Worm (Caenorhabditis elegans): Measurements from ENCODE around the gene C29A12.22.

C29A12.22 gene

ce11 chrV:10802060-10802459 is 9.8 kb upstream of the C29A12.22 start (continued):
- TF ChIP-seq egl-44 (GFP tag; IDR thresholded peaks at IDR 0.05), result no peak
- TF ChIP-seq nhr-80 (tag; optimal IDR thresholded peaks at IDR 0.05), result peak; percentile 89
- TF ChIP-seq rpc-1 (optimal IDR thresholded peaks at IDR 0.05), result no peak
- TF ChIP-seq rpc-1 (tag; optimal IDR thresholded peaks at IDR 0.05), result no peak
- TF ChIP-seq lir-1 (GFP tag; conservative IDR thresholded peaks at IDR 0.05), result no peak
- TF ChIP-seq egrh-3 (GFP tag; IDR thresholded peaks at IDR 0.05), result no peak
- peak; percentile 90 for TF ChIP-seq ztf-22 (GFP tag; optimal IDR thresholded peaks at IDR 0.05)
- peak; percentile 46 for TF ChIP-seq madf-10 (tag; optimal IDR thresholded peaks at IDR 0.05)
- TF ChIP-seq F23B12.7 (tag; optimal IDR thresholded peaks at IDR 0.05; ENCODE audit: insufficient read depth), result no peak
- no peak for TF ChIP-seq hlh-26 (GFP tag; conservative IDR thresholded peaks at IDR 0.05)
- no peak for TF ChIP-seq let-526 (GFP tag; IDR thresholded peaks at IDR 0.05)
- TF ChIP-seq hmg-20 (GFP tag; IDR thresholded peaks at IDR 0.05), result no peak
- no peak for TF ChIP-seq ztf-28 (GFP tag; IDR thresholded peaks at IDR 0.05)
- TF ChIP-seq him-1 (tag; optimal IDR thresholded peaks at IDR 0.05), result no peak
- TF ChIP-seq athp-1 (tag; optimal IDR thresholded peaks at IDR 0.05), result no peak
- no peak for TF ChIP-seq F33H1.4 (GFP tag; IDR thresholded peaks at IDR 0.05)

ce11 chrV:10804374-10804773 is 7.5 kb upstream of the C29A12.22 start, which contains the start of gene secs-1:
TSS of gene secs-1 (minus strand) at chrV:10804474.
- TF ChIP-seq dpff-1 (tag; optimal IDR thresholded peaks at IDR 0.05) (no peak), aptf-3 (GFP tag; IDR thresholded peaks at IDR 0.05) (no peak), repo-1 (tag; optimal IDR thresholded peaks at IDR 0.05) (no peak), mel-28 (tag; optimal IDR thresholded peaks at IDR 0.05; ENCODE audit: borderline replicate concordance) (no peak), lin-26 (GFP tag; IDR thresholded peaks at IDR 0.05) (no peak), sptf-2 (GFP tag; optimal IDR thresholded peaks at IDR 0.05) (no peak), Y79H2A.3 (GFP tag; conservative IDR thresholded peaks at IDR 0.05) (no peak), let-526 (GFP tag; IDR thresholded peaks at IDR 0.05) (no peak), ztf-28 (GFP tag; IDR thresholded peaks at IDR 0.05) (no peak), fkh-3 (tag; optimal IDR thresholded peaks at IDR 0.05) (no peak), ceh-91 (GFP tag; IDR thresholded peaks at IDR 0.05) (no peak), attf-6 (GFP tag; IDR thresholded peaks at IDR 0.05) (no peak), unc-62 (GFP tag; optimal IDR thresholded peaks at IDR 0.05) (no peak), cebp-2 (GFP tag; IDR thresholded peaks at IDR 0.05) (no peak), mcd-1 (GFP tag; IDR thresholded peaks at IDR 0.05) (no peak), ekl-4 (GFP tag; IDR thresholded peaks at IDR 0.05) (no peak), snpc-3.4 (tag; optimal IDR thresholded peaks at IDR 0.05) (no peak), dpl-1 (GFP tag; optimal IDR thresholded peaks at IDR 0.05) (no peak), Y56A3A.18 (GFP tag; IDR thresholded peaks at IDR 0.05) (no peak), madf-8 (GFP tag; conservative IDR thresholded peaks at IDR 0.05) (no peak)

- TF ChIP-seq ztf-18 (tag; optimal IDR thresholded peaks at IDR 0.05) (no peak), madf-6 (GFP tag; IDR thresholded peaks at IDR 0.05) (0 out of 2 replicates have a peak, but pooled peaks have one; percentile 32), rec-8 (tag; optimal IDR thresholded peaks at IDR 0.05) (no peak)
These were observed 5.9 kb upstream of the C29A12.22 start, which contains the start of gene prp-38 for ce11 chrV:10805934-10806333. TSS of gene prp-38 (minus strand) at chrV:10806034.

Data from whole organism, young adult.